Worm (Caenorhabditis elegans) whole organism, L3 larva: ENCODE data around the gene aqp-4.

Experiments
- R02D3.7 ChIP-seq: fragments of 150-350 bp; optimal IDR thresholded peaks from 2 replicates; lab custom pipeline; 2014; ENCODE audit warnings: missing biosample characterization, missing genetic modification characterization
- ZK546.5 ChIP-seq: sonication (generic microtip); optimal IDR thresholded peaks from 2 replicates; lab custom pipeline; 2017; ENCODE audit warnings: missing biosample characterization, missing genetic modification characterization
- ama-1 ChIP-seq: fragments of 150-350 bp; optimal IDR thresholded peaks from 2 replicates; lab custom pipeline; 2018
- ceh-16 ChIP-seq: sonication (generic microtip); optimal IDR thresholded peaks from 2 replicates; lab custom pipeline; 2017; ENCODE audit warnings: missing biosample characterization, missing genetic modification characterization
- ceh-28 ChIP-seq: fragments of 150-350 bp; optimal IDR thresholded peaks from 2 replicates; lab custom pipeline; 2014; ENCODE audit warnings: missing biosample characterization, missing genetic modification reagents, missing genetic modification characterization
- ceh-82 ChIP-seq: fragments of 150-350 bp; optimal IDR thresholded peaks from 2 replicates; lab custom pipeline; 2014; ENCODE audit warnings: missing biosample characterization, missing genetic modification characterization
- ceh-9 ChIP-seq: sonication (generic microtip); optimal IDR thresholded peaks from 2 replicates; lab custom pipeline; 2018; ENCODE audit warnings: missing biosample characterization, missing genetic modification characterization
- daf-12 ChIP-seq: fragments of 150-350 bp; optimal IDR thresholded peaks from 2 replicates; lab custom pipeline; 2014; ENCODE audit warnings: missing biosample characterization, missing genetic modification reagents, missing genetic modification characterization
- egl-27 ChIP-seq: sonication (generic microtip); optimal IDR thresholded peaks from 4 replicates; lab custom pipeline; 2017; ENCODE audit warnings: missing biosample characterization, missing genetic modification reagents, missing genetic modification characterization
- egl-5 ChIP-seq: fragments of 150-350 bp; optimal IDR thresholded peaks from 2 replicates; lab custom pipeline; 2017; ENCODE audit warnings: missing biosample characterization, missing genetic modification reagents, missing genetic modification characterization, inconsistent platforms
- elt-1 ChIP-seq: fragments of 150-350 bp; optimal IDR thresholded peaks from 2 replicates; lab custom pipeline; 2014; ENCODE audit warnings: missing biosample characterization, missing genetic modification characterization
- elt-2 ChIP-seq: sonication (generic microtip); optimal IDR thresholded peaks from 2 replicates; lab custom pipeline; 2016; ENCODE audit warnings: missing genetic modification reagents, mild to moderate bottlenecking, missing genetic modification characterization, missing compliant biosample characterization
- elt-3 ChIP-seq, 3 experiments: fragments of 150-350 bp in 1 of 3; sonication (generic microtip) in 2 of 3; optimal IDR thresholded peaks; 2 replicates in 2 of 3; 4 replicates in 1 of 3; lab custom pipeline; 2014 to 2017; ENCODE audit warnings: missing biosample characterization in 3 of 3, missing genetic modification characterization in 3 of 3
- eor-1 ChIP-seq, 2 experiments: fragments of 150-350 bp; optimal IDR thresholded peaks; 2 replicates each; lab custom pipeline; 2014 to 2018; ENCODE audit warnings: missing biosample characterization in 2 of 2, missing genetic modification characterization in 2 of 2
- fkh-10 ChIP-seq: sonication (generic microtip); optimal IDR thresholded peaks from 2 replicates; lab custom pipeline; 2017; ENCODE audit warnings: missing biosample characterization, missing genetic modification reagents, missing genetic modification characterization
- fkh-2 ChIP-seq: fragments of 150-350 bp; optimal IDR thresholded peaks from 2 replicates; lab custom pipeline; 2014; ENCODE audit warnings: missing biosample characterization, missing genetic modification reagents, missing genetic modification characterization
- fos-1 ChIP-seq: fragments of 150-350 bp; optimal IDR thresholded peaks from 2 replicates; lab custom pipeline; 2014; ENCODE audit warnings: missing biosample characterization, missing genetic modification characterization
- jun-1 ChIP-seq: fragments of 150-350 bp; optimal IDR thresholded peaks from 2 replicates; lab custom pipeline; 2014; ENCODE audit warnings: missing biosample characterization, missing genetic modification reagents, missing genetic modification characterization
- lin-15B ChIP-seq: fragments of 150-350 bp; optimal IDR thresholded peaks from 2 replicates; lab custom pipeline; 2014; ENCODE audit warnings: missing biosample characterization, missing genetic modification characterization
- lin-39 ChIP-seq: fragments of 150-350 bp; optimal IDR thresholded peaks from 2 replicates; lab custom pipeline; 2018; ENCODE audit warnings: missing biosample characterization, missing genetic modification reagents, missing genetic modification characterization
- lsy-12 ChIP-seq: sonication (generic microtip); optimal IDR thresholded peaks from 2 replicates; lab custom pipeline; 2016; ENCODE audit warnings: mild to moderate bottlenecking, missing genetic modification characterization, missing compliant biosample characterization
- mdl-1 ChIP-seq: fragments of 150-350 bp; optimal IDR thresholded peaks from 2 replicates; lab custom pipeline; 2014; ENCODE audit warnings: missing biosample characterization, missing genetic modification characterization
- mml-1 ChIP-seq: fragments of 150-350 bp; sonication (generic microtip); optimal IDR thresholded peaks from 3 replicates; lab custom pipeline; 2014; ENCODE audit warnings: missing biosample characterization, missing genetic modification characterization
- nfya-1 ChIP-seq: sonication (generic microtip); optimal IDR thresholded peaks from 2 replicates; lab custom pipeline; 2017; ENCODE audit warnings: missing genetic modification characterization, mild to moderate bottlenecking, missing compliant biosample characterization, antibody characterized with exemption, moderate library complexity; ENCODE audit not compliant: insufficient read depth
- nhr-11 ChIP-seq: fragments of 150-350 bp; optimal IDR thresholded peaks from 2 replicates; lab custom pipeline; 2014; ENCODE audit warnings: missing biosample characterization, missing genetic modification characterization
- nhr-12 ChIP-seq: fragments of 150-350 bp; optimal IDR thresholded peaks from 2 replicates; lab custom pipeline; 2014; ENCODE audit warnings: missing biosample characterization, missing genetic modification characterization
- nhr-23 ChIP-seq: fragments of 150-350 bp; optimal IDR thresholded peaks from 2 replicates; lab custom pipeline; 2014; ENCODE audit warnings: missing biosample characterization, missing genetic modification reagents, missing genetic modification characterization
- nhr-237 ChIP-seq: fragments of 150-350 bp; optimal IDR thresholded peaks from 2 replicates; lab custom pipeline; 2014; ENCODE audit warnings: missing biosample characterization, missing genetic modification characterization
- nhr-25 ChIP-seq: sonication (generic microtip); optimal IDR thresholded peaks from 2 replicates; lab custom pipeline; 2017; ENCODE audit warnings: missing biosample characterization, missing genetic modification characterization
- nhr-28 ChIP-seq: fragments of 150-350 bp; optimal IDR thresholded peaks from 2 replicates; lab custom pipeline; 2014; ENCODE audit warnings: missing biosample characterization, missing genetic modification characterization
- nhr-43 ChIP-seq: sonication (generic microtip); optimal IDR thresholded peaks from 2 replicates; lab custom pipeline; 2016; ENCODE audit warnings: mild to moderate bottlenecking, missing genetic modification characterization, missing compliant biosample characterization; ENCODE audit not compliant: poor library complexity, severe bottlenecking
- nhr-67 ChIP-seq: fragments of 150-350 bp; optimal IDR thresholded peaks from 2 replicates; lab custom pipeline; 2014; ENCODE audit warnings: missing biosample characterization, missing genetic modification characterization
- nhr-76 ChIP-seq: fragments of 150-350 bp; sonication (generic microtip); optimal IDR thresholded peaks from 5 replicates; lab custom pipeline; 2014; ENCODE audit warnings: missing biosample characterization, missing genetic modification characterization
- nhr-77 ChIP-seq: fragments of 150-350 bp; optimal IDR thresholded peaks from 2 replicates; lab custom pipeline; 2014; ENCODE audit warnings: missing biosample characterization, missing genetic modification characterization
- pha-4 ChIP-seq: fragments of 150-350 bp; optimal IDR thresholded peaks from 2 replicates; lab custom pipeline; 2014; ENCODE audit warnings: missing biosample characterization, missing genetic modification reagents, missing genetic modification characterization
- pqm-1 ChIP-seq: fragments of 150-350 bp; optimal IDR thresholded peaks from 2 replicates; lab custom pipeline; 2017; ENCODE audit warnings: missing biosample characterization, missing genetic modification characterization, inconsistent platforms
- skn-1 ChIP-seq: fragments of 150-350 bp; optimal IDR thresholded peaks from 2 replicates; lab custom pipeline; 2014; ENCODE audit warnings: missing biosample characterization, missing genetic modification characterization
- snpc-4 ChIP-seq: fragments of 150-350 bp; optimal IDR thresholded peaks from 2 replicates; lab custom pipeline; 2014; ENCODE audit warnings: missing biosample characterization, missing genetic modification characterization
- tbx-2 ChIP-seq: sonication (generic microtip); optimal IDR thresholded peaks from 2 replicates; lab custom pipeline; 2016; ENCODE audit warnings: mild to moderate bottlenecking, missing genetic modification characterization, missing compliant biosample characterization
- unc-39 ChIP-seq: sonication (generic microtip); optimal IDR thresholded peaks from 4 replicates; lab custom pipeline; 2017; ENCODE audit warnings: missing biosample characterization, missing genetic modification characterization
- unc-62 ChIP-seq: fragments of 150-350 bp; sonication (generic microtip); optimal IDR thresholded peaks from 4 replicates; lab custom pipeline; 2014; ENCODE audit warnings: missing biosample characterization, missing genetic modification reagents, missing genetic modification characterization
- zag-1 ChIP-seq: fragments of 150-350 bp; optimal IDR thresholded peaks from 2 replicates; lab custom pipeline; 2014; ENCODE audit warnings: missing biosample characterization, missing genetic modification characterization
- ztf-11 ChIP-seq: fragments of 150-350 bp; optimal IDR thresholded peaks from 2 replicates; lab custom pipeline; 2014; ENCODE audit warnings: missing biosample characterization, missing genetic modification characterization
- ztf-4 ChIP-seq: fragments of 150-350 bp; optimal IDR thresholded peaks from 2 replicates; lab custom pipeline; 2014; ENCODE audit warnings: missing biosample characterization, missing genetic modification characterization

The aqp-4 gene

ce11 chrV:9729462-9730162 is 7.7 kb upstream of the aqp-4 start, which contains the start of the genes aagr-3 and drap-1:
Gene aagr-3, minus strand, starts transcription at chrV:9729512.
Gene drap-1, plus strand, starts transcription at chrV:9730106.
- TF ChIP-seq nhr-43 (tag; lab: Kevin White, UChicago) = no peak
- no peak for TF ChIP-seq mml-1 (tag; lab: Kevin White, UChicago)
- no peak for TF ChIP-seq mdl-1
- TF ChIP-seq snpc-4 = peak; percentile 44
- peak; percentile 55 for TF ChIP-seq nhr-23 (tag; lab: Kevin White, UChicago)
- peak; percentile 67 for TF ChIP-seq egl-5
- no peak for TF ChIP-seq daf-12
- no peak for TF ChIP-seq ceh-82 (tag; lab: Kevin White, UChicago)
- TF ChIP-seq egl-27 (tag; lab: Kevin White, UChicago) = no peak
- TF ChIP-seq lin-39 (tag; lab: Kevin White, UChicago) = peak; percentile 81
- peak; percentile 88 for TF ChIP-seq nfya-1 (tag; lab: Kevin White, UChicago)
- TF ChIP-seq nhr-12 = no peak
- TF ChIP-seq ceh-9 (tag; lab: Kevin White, UChicago) = no peak
- TF ChIP-seq skn-1 (tag; lab: Kevin White, UChicago) = peak; percentile 61
- TF ChIP-seq nhr-28 (tag; lab: Kevin White, UChicago) = no peak
- no peak for TF ChIP-seq nhr-25 (tag; lab: Kevin White, UChicago)
- peak; percentile 14 for TF ChIP-seq ama-1 (lab: Kevin White, UChicago)
- no peak for TF ChIP-seq ztf-11
- peak; percentile 63 for TF ChIP-seq pqm-1
- no peak for TF ChIP-seq tbx-2
- TF ChIP-seq elt-2 (tag; lab: Kevin White, UChicago) = peak; percentile 68
- no peak for TF ChIP-seq nhr-76 (tag; lab: Kevin White, UChicago)
- TF ChIP-seq R02D3.7 (tag; lab: Kevin White, UChicago) = no peak
- no peak for TF ChIP-seq zag-1
- peak; percentile 71 for TF ChIP-seq lin-15B (tag; lab: Kevin White, UChicago)
- TF ChIP-seq pha-4 = peak; percentile 96
- TF ChIP-seq fkh-2 (tag; lab: Kevin White, UChicago) = no peak
- TF ChIP-seq, all 47 proteins: peak for 11

ce11 chrV:9730743-9731706 is 6.3 kb upstream of the aqp-4 start:
- TF ChIP-seq daf-12 (no peak), egl-5 (peak; percentile 90), eor-1 (tag; optimal IDR thresholded peaks at IDR 0.05; lab: Kevin White, UChicago) (no peak), R02D3.7 (tag; lab: Kevin White, UChicago) (peak; percentile 58), ceh-82 (tag; lab: Kevin White, UChicago) (peak; percentile 74), ceh-28 (peak; percentile 74), fkh-2 (tag; lab: Kevin White, UChicago) (peak; percentile 76), elt-1 (tag; lab: Kevin White, UChicago) (peak; percentile 37), nfya-1 (tag; lab: Kevin White, UChicago) (peak; percentile 100), zag-1 (peak; percentile 58), nhr-237 (tag; lab: Kevin White, UChicago) (no peak), mml-1 (tag; lab: Kevin White, UChicago) (no peak), ceh-9 (tag; lab: Kevin White, UChicago) (no peak), jun-1 (tag; lab: Kevin White, UChicago) (peak; percentile 89), egl-27 (tag; lab: Kevin White, UChicago) (peak; percentile 73), nhr-43 (tag; lab: Kevin White, UChicago) (peak; percentile 73), fos-1 (peak; percentile 61), nhr-77 (tag; lab: Kevin White, UChicago) (peak; percentile 51), lsy-12 (tag; lab: Kevin White, UChicago) (peak; percentile 92), ztf-4 (peak; percentile 75), snpc-4 (peak; percentile 69), unc-39 (tag; lab: Kevin White, UChicago) (peak; percentile 63), nhr-67 (tag; lab: Kevin White, UChicago) (no peak), unc-62 (GFP tag; lab: Kevin White, UChicago) (peak; percentile 93), mdl-1 (peak; percentile 95), tbx-2 (peak; percentile 67), nhr-23 (tag; lab: Kevin White, UChicago) (peak; percentile 83), nhr-12 (no peak), ceh-16 (no peak), pha-4 (peak; percentile 82), elt-3 (tag; optimal IDR thresholded peaks at IDR 0.05; lab: Kevin White, UChicago) (peak in 2 of 3 experiments; percentile 14 to 21), nhr-11 (tag; lab: Kevin White, UChicago) (peak; percentile 89), nhr-25 (tag; lab: Kevin White, UChicago) (peak; percentile 93), fkh-10 (peak; percentile 84), ztf-11 (no peak), skn-1 (tag; lab: Kevin White, UChicago) (peak; percentile 80), pqm-1 (peak; percentile 90), ZK546.5 (tag; lab: Kevin White, UChicago) (peak; percentile 70), ama-1 (lab: Kevin White, UChicago) (peak; percentile 99), lin-15B (tag; lab: Kevin White, UChicago) (peak; percentile 91)
